Worm (Caenorhabditis elegans) whole organism, young adult: ENCODE data around the gene sri-19.
A peak's percentile ranks its signal among the peaks of the same experiment; 100 is the strongest.

Experiments used
- B0019.2 ChIP-seq: fragments of 200-800 bp; sonication (Bioruptor generic); conservative IDR thresholded peaks from 2 replicates; pipeline ENCODE4 v1.3.6; 2022; ENCODE audit warnings: missing genetic modification reagents, missing genetic modification characterization, missing compliant biosample characterization
- C06A6.2 ChIP-seq: fragments of 200-800 bp; sonication (Bioruptor generic); conservative IDR thresholded peaks from 2 replicates; pipeline ENCODE4 v1.3.6; 2022; ENCODE audit warnings: missing genetic modification characterization, missing compliant biosample characterization
- F33H1.4 ChIP-seq: fragments of 200-800 bp; sonication (Bioruptor generic); IDR thresholded peaks from 2 replicates; pipeline ENCODE4 v1.3.6; 2022; ENCODE audit warnings: missing genetic modification reagents, missing genetic modification characterization, missing compliant biosample characterization
- F55B11.4 ChIP-seq: sonication (generic microtip); optimal IDR thresholded peaks from 2 replicates; lab custom pipeline; 2016; ENCODE audit warnings: missing compliant biosample characterization, missing genetic modification characterization, borderline replicate concordance; ENCODE audit not compliant: insufficient read depth
- F57A8.1 ChIP-seq: fragments of 200-800 bp; sonication (Bioruptor generic); optimal IDR thresholded peaks from 2 replicates; lab custom pipeline; 2018; ENCODE audit warnings: mild to moderate bottlenecking, missing genetic modification characterization, moderate library complexity, missing compliant biosample characterization
- K12H6.12 ChIP-seq: fragments of 200-800 bp; sonication (Bioruptor generic); optimal IDR thresholded peaks from 2 replicates; lab custom pipeline; 2018; ENCODE audit warnings: mild to moderate bottlenecking, missing genetic modification characterization, missing compliant biosample characterization
- Y53G8AR.9 ChIP-seq: fragments of 200-800 bp; sonication (Bioruptor generic); conservative IDR thresholded peaks from 2 replicates; pipeline ENCODE4 v1.3.6; 2022; ENCODE audit warnings: missing genetic modification reagents, missing genetic modification characterization, missing compliant biosample characterization
- cebp-1 ChIP-seq, 2 experiments: fragments of 200-800 bp in 1 of 2; sonication (Bioruptor generic) in 1 of 2; sonication (generic microtip) in 1 of 2; IDR thresholded peaks in 1 of 2; optimal IDR thresholded peaks in 1 of 2; 2 replicates each; pipeline versions ENCODE4 v1.3.6 to Lab custom; 2017 to 2022; ENCODE audit warnings: missing compliant biosample characterization in 2 of 2, missing genetic modification characterization in 2 of 2, mild to moderate bottlenecking in 1 of 2, missing genetic modification reagents in 1 of 2, moderate library complexity in 1 of 2
- ceh-27 ChIP-seq: fragments of 200-800 bp; sonication (Bioruptor generic); optimal IDR thresholded peaks from 2 replicates; lab custom pipeline; 2018; ENCODE audit warnings: mild to moderate bottlenecking, missing genetic modification characterization, moderate library complexity, missing compliant biosample characterization
- die-1 ChIP-seq: sonication (generic microtip); optimal IDR thresholded peaks from 2 replicates; lab custom pipeline; 2016; ENCODE audit warnings: missing genotype, mild to moderate bottlenecking, missing genetic modification characterization, missing compliant biosample characterization
- hlh-26 ChIP-seq: fragments of 200-800 bp; sonication (Bioruptor generic); conservative IDR thresholded peaks from 2 replicates; pipeline ENCODE4 v1.3.6; 2022; ENCODE audit warnings: missing genetic modification reagents, missing genetic modification characterization, missing compliant biosample characterization
- hsf-1 ChIP-seq: fragments of 200-800 bp; sonication (Bioruptor generic); IDR thresholded peaks from 2 replicates; pipeline ENCODE4 v1.3.6; 2022; ENCODE audit warnings: missing genetic modification reagents, missing genetic modification characterization, missing compliant biosample characterization
- madf-8 ChIP-seq: fragments of 200-800 bp; sonication (Bioruptor generic); conservative IDR thresholded peaks from 2 replicates; pipeline ENCODE4 v1.3.6; 2022; ENCODE audit warnings: missing genetic modification reagents, missing genetic modification characterization, missing compliant biosample characterization
- nfya-1 ChIP-seq: sonication (generic microtip); optimal IDR thresholded peaks from 2 replicates; lab custom pipeline; 2017; ENCODE audit warnings: antibody characterized with exemption, missing compliant biosample characterization, missing genetic modification characterization, borderline replicate concordance; ENCODE audit not compliant: insufficient read depth
- nfya-2 ChIP-seq: fragments of 200-800 bp; sonication (Bioruptor generic); IDR thresholded peaks from 2 replicates; pipeline ENCODE4 v1.3.6; 2022; ENCODE audit warnings: missing genetic modification reagents, missing genetic modification characterization, missing compliant biosample characterization
- pbrm-1 ChIP-seq: fragments of 200-800 bp; sonication (Bioruptor generic); IDR thresholded peaks from 2 replicates; pipeline ENCODE4 v1.3.6; 2022; ENCODE audit warnings: missing genetic modification reagents, missing genetic modification characterization, missing compliant biosample characterization
- repo-1 ChIP-seq: sonication (generic microtip); optimal IDR thresholded peaks from 2 replicates; lab custom pipeline; 2017; ENCODE audit warnings: mild to moderate bottlenecking, missing genetic modification characterization, missing compliant biosample characterization
- sptf-2 ChIP-seq: fragments of 200-800 bp; sonication (Bioruptor generic); optimal IDR thresholded peaks from 2 replicates; lab custom pipeline; 2018; ENCODE audit warnings: mild to moderate bottlenecking, missing genetic modification characterization, missing compliant biosample characterization
- tbp1 ChIP-seq: fragments of 200-800 bp; sonication (Bioruptor generic); optimal IDR thresholded peaks from 2 replicates; lab custom pipeline; 2018; ENCODE audit warnings: mild to moderate bottlenecking, missing genetic modification characterization, missing compliant biosample characterization
- unc-62 ChIP-seq: fragments of 150-350 bp; optimal IDR thresholded peaks from 2 replicates; lab custom pipeline; 2014; ENCODE audit warnings: missing biosample characterization, missing genetic modification reagents, missing genetic modification characterization
- ztf-6 ChIP-seq: fragments of 200-800 bp; sonication (Bioruptor generic); IDR thresholded peaks from 2 replicates; pipeline ENCODE4 v1.3.6; 2022; ENCODE audit warnings: missing genetic modification reagents, missing genetic modification characterization, missing compliant biosample characterization

Gene sri-19

ce11 chrIV:11008255-11008654, 50.1 kb downstream of the sri-19 start:
- TF ChIP-seq die-1: no peak
- TF ChIP-seq sptf-2 (GFP tag; lab: Kevin White, UChicago): no peak
- TF ChIP-seq madf-8 (GFP tag; lab: Robert Waterston, UW): no peak
- no peak for TF ChIP-seq F57A8.1 (GFP tag; lab: Kevin White, UChicago)
- TF ChIP-seq cebp-1 (GFP tag; IDR thresholded peaks at IDR 0.05; lab: Robert Waterston, UW): no peak
- TF ChIP-seq cebp-1 (tag; optimal IDR thresholded peaks at IDR 0.05; lab: Kevin White, UChicago): peak; percentile 31
- no peak for TF ChIP-seq hsf-1 (GFP tag; lab: Robert Waterston, UW)
- peak; percentile 54 for TF ChIP-seq ceh-27 (GFP tag; lab: Kevin White, UChicago)
- no peak for TF ChIP-seq repo-1 (tag; lab: Kevin White, UChicago)

ce11 chrIV:11008996-11009395, 50.8 kb downstream of the sri-19 start, which contains the start of gene F13H10.6:
TSS of gene F13H10.6 (plus strand) at chrIV:11009296.
- TF ChIP-seq nfya-2 (GFP tag; lab: Robert Waterston, UW): no peak
- TF ChIP-seq unc-62 (GFP tag; lab: Kevin White, UChicago): no peak
- TF ChIP-seq B0019.2 (GFP tag; lab: Robert Waterston, UW): no peak
- TF ChIP-seq tbp1 (GFP tag; lab: Kevin White, UChicago): no peak
- no peak for TF ChIP-seq ztf-6 (GFP tag; lab: Robert Waterston, UW)
- no peak for TF ChIP-seq Y53G8AR.9 (GFP tag; lab: Robert Waterston, UW)
- TF ChIP-seq F55B11.4 (tag; lab: Kevin White, UChicago): no peak
- TF ChIP-seq hlh-26: no peak
- no peak for TF ChIP-seq repo-1 (tag; lab: Kevin White, UChicago)
- TF ChIP-seq K12H6.12 (tag; lab: Kevin White, UChicago): no peak
- TF ChIP-seq nfya-1: no peak
- no peak for TF ChIP-seq F33H1.4 (GFP tag; lab: Robert Waterston, UW)
- TF ChIP-seq ceh-27 (GFP tag; lab: Kevin White, UChicago): no peak
- TF ChIP-seq, all 124 proteins: peak for 0

- TF ChIP-seq pbrm-1 (GFP tag; lab: Robert Waterston, UW): 0 out of 2 replicates have a peak, but pooled peaks have one; percentile 5
- no peak for TF ChIP-seq C06A6.2 (GFP tag; lab: Robert Waterston, UW)
These were observed 51.8 kb downstream of the sri-19 start for ce11 chrIV:11009928-11010327.
